Fruit fly (Drosophila melanogaster) whole organism, prepupa: Measurements from ENCODE around the gene CG5418.

ENCODE experiments used
- Blimp-1 ChIP-seq: fragments of 200-800 bp; sonication (Bioruptor generic); optimal IDR thresholded peaks from 3 replicates; lab custom pipeline; 2017; ENCODE audit warnings: missing biosample characterization, missing genetic modification characterization, mild to moderate bottlenecking, moderate library complexity, missing genetic modification reagents
- CG10631 ChIP-seq: fragments of 200-800 bp; sonication (Bioruptor generic); optimal IDR thresholded peaks from 2 replicates; lab custom pipeline; 2016; ENCODE audit warnings: missing biosample characterization, missing genetic modification characterization
- CG10669 ChIP-seq: fragments of 200-800 bp; sonication (Bioruptor generic); optimal IDR thresholded peaks from 3 replicates; lab custom pipeline; 2018; ENCODE audit warnings: missing biosample characterization, mild to moderate bottlenecking, missing genetic modification characterization, moderate library complexity
- CG15336 ChIP-seq: fragments of 200-800 bp; sonication (Bioruptor generic); IDR thresholded peaks from 2 replicates; pipeline ENCODE4 v1.3.6; 2022; ENCODE audit warnings: missing biosample characterization, missing genetic modification characterization
- CG16779 ChIP-seq: fragments of 200-800 bp; sonication (Bioruptor generic); optimal IDR thresholded peaks from 3 replicates; lab custom pipeline; 2017; ENCODE audit warnings: missing biosample characterization, mild to moderate bottlenecking, missing genetic modification characterization
- CG3032 ChIP-seq: fragments of 200-800 bp; optimal IDR thresholded peaks from 2 replicates; lab custom pipeline; 2019; ENCODE audit warnings: missing biosample characterization, mild to moderate bottlenecking, missing genetic modification characterization, moderate library complexity
- CG31627 ChIP-seq: fragments of 200-800 bp; sonication (Bioruptor generic); optimal IDR thresholded peaks from 3 replicates; lab custom pipeline; 2016; ENCODE audit warnings: missing biosample characterization, missing genetic modification characterization
- CG34406 ChIP-seq: fragments of 200-800 bp; sonication (Bioruptor generic); optimal IDR thresholded peaks from 3 replicates; lab custom pipeline; 2016; ENCODE audit warnings: missing biosample characterization, missing genetic modification characterization
- CG3919 ChIP-seq: fragments of 200-800 bp; sonication (Bioruptor generic); optimal IDR thresholded peaks from 3 replicates; lab custom pipeline; 2016; ENCODE audit warnings: missing biosample characterization, missing genetic modification characterization
- CG4318 ChIP-seq: fragments of 200-800 bp; sonication (Bioruptor generic); optimal IDR thresholded peaks from 3 replicates; lab custom pipeline; 2017; ENCODE audit warnings: missing biosample characterization, mild to moderate bottlenecking, missing genetic modification characterization
- CG6163 ChIP-seq: fragments of 200-800 bp; sonication (Bioruptor generic); IDR thresholded peaks from 3 replicates; pipeline ENCODE4 v1.3.6; 2022; ENCODE audit warnings: missing biosample characterization, missing genetic modification characterization
- CG6276 ChIP-seq: fragments of 200-800 bp; sonication (Bioruptor generic); optimal IDR thresholded peaks from 2 replicates; lab custom pipeline; 2017; ENCODE audit warnings: missing biosample characterization, mild to moderate bottlenecking, missing genetic modification characterization
- CG6792 ChIP-seq: fragments of 200-800 bp; sonication (Bioruptor generic); optimal IDR thresholded peaks from 3 replicates; lab custom pipeline; 2016; ENCODE audit warnings: missing biosample characterization, missing genetic modification characterization
- CG6808 ChIP-seq: fragments of 200-800 bp; sonication (Bioruptor generic); optimal IDR thresholded peaks from 3 replicates; lab custom pipeline; 2017; ENCODE audit warnings: missing biosample characterization, missing genetic modification characterization, mild to moderate bottlenecking, moderate library complexity, missing genetic modification reagents
- CG8119 ChIP-seq: fragments of 200-800 bp; sonication (Bioruptor generic); IDR thresholded peaks from 3 replicates; pipeline ENCODE4 v1.3.6; 2022; ENCODE audit warnings: missing biosample characterization, missing genetic modification characterization
- CG8319 ChIP-seq: fragments of 200-800 bp; sonication (Bioruptor generic); optimal IDR thresholded peaks from 3 replicates; lab custom pipeline; 2016; ENCODE audit warnings: missing biosample characterization, missing genetic modification characterization
- CG8632 ChIP-seq: fragments of 200-800 bp; sonication (Bioruptor generic); optimal IDR thresholded peaks from 3 replicates; lab custom pipeline; 2016; ENCODE audit warnings: missing biosample characterization, missing genetic modification characterization
- CG9139 ChIP-seq: fragments of 200-800 bp; sonication (Bioruptor generic); optimal IDR thresholded peaks from 3 replicates; lab custom pipeline; 2017; ENCODE audit warnings: missing biosample characterization, mild to moderate bottlenecking, missing genetic modification characterization
- Eip75B ChIP-seq: fragments of 200-800 bp; sonication (Bioruptor generic); optimal IDR thresholded peaks from 3 replicates; lab custom pipeline; 2016; ENCODE audit warnings: missing biosample characterization, missing genetic modification characterization
- Eip93F ChIP-seq: fragments of 200-800 bp; sonication (Bioruptor generic); optimal IDR thresholded peaks from 2 replicates; lab custom pipeline; 2016; ENCODE audit warnings: missing biosample characterization, mild to moderate bottlenecking, missing genetic modification characterization
- Ets21C ChIP-seq: fragments of 200-800 bp; sonication (Bioruptor generic); optimal IDR thresholded peaks from 3 replicates; lab custom pipeline; 2016; ENCODE audit warnings: missing biosample characterization, missing genetic modification characterization
- Ets96B ChIP-seq: fragments of 200-800 bp; optimal IDR thresholded peaks from 2 replicates; lab custom pipeline; 2019; ENCODE audit warnings: missing biosample characterization, mild to moderate bottlenecking, missing genetic modification characterization, moderate library complexity
- Gug ChIP-seq: fragments of 200-800 bp; sonication (Bioruptor generic); IDR thresholded peaks from 2 replicates; pipeline ENCODE4 v1.3.6; 2022; ENCODE audit warnings: missing biosample characterization, missing genetic modification characterization
- Hr39 ChIP-seq: fragments of 200-800 bp; sonication (Bioruptor generic); optimal IDR thresholded peaks from 2 replicates; lab custom pipeline; 2016; ENCODE audit warnings: missing biosample characterization, missing genetic modification characterization
- Met ChIP-seq: fragments of 200-800 bp; sonication (Bioruptor generic); optimal IDR thresholded peaks from 3 replicates; lab custom pipeline; 2016; ENCODE audit warnings: missing biosample characterization, missing genetic modification characterization
- OdsH ChIP-seq: fragments of 200-800 bp; sonication (Bioruptor generic); optimal IDR thresholded peaks from 3 replicates; lab custom pipeline; 2016; ENCODE audit warnings: missing biosample characterization, missing genetic modification characterization
- Sox14 ChIP-seq: fragments of 200-800 bp; sonication (Bioruptor generic); optimal IDR thresholded peaks from 3 replicates; lab custom pipeline; 2016; ENCODE audit warnings: missing biosample characterization, missing genetic modification characterization
- Sox15 ChIP-seq: fragments of 200-800 bp; sonication (Bioruptor generic); optimal IDR thresholded peaks from 3 replicates; lab custom pipeline; 2016; ENCODE audit warnings: missing biosample characterization, missing genetic modification characterization
- achi ChIP-seq: fragments of 200-800 bp; sonication (Bioruptor generic); optimal IDR thresholded peaks from 3 replicates; lab custom pipeline; 2016; ENCODE audit warnings: missing biosample characterization, missing genetic modification characterization
- acj6 ChIP-seq: fragments of 200-800 bp; sonication (Bioruptor generic); optimal IDR thresholded peaks from 3 replicates; lab custom pipeline; 2016; ENCODE audit warnings: missing biosample characterization, missing genetic modification characterization
- cyc ChIP-seq: fragments of 200-800 bp; sonication (Bioruptor generic); optimal IDR thresholded peaks from 3 replicates; lab custom pipeline; 2016; ENCODE audit warnings: missing biosample characterization, missing genetic modification characterization
- dac ChIP-seq: fragments of 200-800 bp; sonication (Bioruptor generic); optimal IDR thresholded peaks from 2 replicates; lab custom pipeline; 2017; ENCODE audit warnings: missing biosample characterization, mild to moderate bottlenecking, missing genetic modification characterization
- dsx ChIP-seq: fragments of 200-800 bp; optimal IDR thresholded peaks from 3 replicates; lab custom pipeline; 2019; ENCODE audit warnings: missing biosample characterization, mild to moderate bottlenecking, missing genetic modification characterization, moderate library complexity; ENCODE audit not compliant: poor library complexity, severe bottlenecking
- fd85E ChIP-seq: fragments of 200-800 bp; sonication (Bioruptor generic); optimal IDR thresholded peaks from 3 replicates; lab custom pipeline; 2016; ENCODE audit warnings: missing biosample characterization, missing genetic modification characterization
- fkh ChIP-seq: fragments of 200-800 bp; sonication (Bioruptor generic); optimal IDR thresholded peaks from 3 replicates; lab custom pipeline; 2017; ENCODE audit warnings: missing biosample characterization, mild to moderate bottlenecking, missing genetic modification characterization, moderate library complexity
- lz ChIP-seq: fragments of 200-800 bp; sonication (Bioruptor generic); optimal IDR thresholded peaks from 3 replicates; lab custom pipeline; 2016; ENCODE audit warnings: missing biosample characterization, missing genetic modification characterization
- pdm3 ChIP-seq: fragments of 200-800 bp; sonication (Bioruptor generic); optimal IDR thresholded peaks from 3 replicates; lab custom pipeline; 2016; ENCODE audit warnings: missing biosample characterization, missing genetic modification characterization
- salr ChIP-seq, 2 experiments: fragments of 200-800 bp; sonication (Bioruptor generic); optimal IDR thresholded peaks; 3 replicates each; lab custom pipeline; 2016 to 2018; ENCODE audit warnings: missing biosample characterization in 2 of 2, missing genetic modification characterization in 2 of 2, mild to moderate bottlenecking in 1 of 2
- svp ChIP-seq: fragments of 200-800 bp; sonication (Bioruptor generic); peaks from one replicate; lab custom pipeline; 2016; ENCODE audit warnings: missing biosample characterization, missing genetic modification characterization

The CG5418 gene

dm6 chr2L:12433712-12434534, 19.1 kb downstream of the CG5418 start, which contains the start of gene eRF3 (continued):
- peak; percentile 74; the same call in 2 of the 3 replicates for TF ChIP-seq CG8119 (GFP tag; lab: Robert Waterston, UW)
- TF ChIP-seq Ets21C (GFP tag; lab: Kevin White, UChicago) = no peak
- peak; percentile 37 for TF ChIP-seq CG6808
- peak; percentile 88 for TF ChIP-seq svp (GFP tag; lab: Kevin White, UChicago)
- TF ChIP-seq CG3032 = peak; percentile 79
- TF ChIP-seq CG15336 (GFP tag; lab: Robert Waterston, UW) = peak; percentile 67
- peak; percentile 68 for TF ChIP-seq CG4318 (GFP tag; lab: Kevin White, UChicago)
- peak; percentile 83 for TF ChIP-seq CG10631
- peak; percentile 56; the same call in 1 of the 2 replicates for TF ChIP-seq Gug (GFP tag; lab: Robert Waterston, UW)
- TF ChIP-seq dsx (GFP tag; lab: Kevin White, UChicago) = peak; percentile 46
- TF ChIP-seq CG34406 = peak; percentile 76
- TF ChIP-seq salr (GFP tag; optimal IDR thresholded peaks at IDR 0.05; lab: Kevin White, UChicago) = peak in 1 of 2 experiments; percentile 71
- peak; percentile 58 for TF ChIP-seq CG3919 (GFP tag; lab: Kevin White, UChicago)
- peak; percentile 36 for TF ChIP-seq dac
- TF ChIP-seq pdm3 = peak; percentile 60
- TF ChIP-seq Met (GFP tag; lab: Kevin White, UChicago) = peak; percentile 30
- TF ChIP-seq Ets96B = peak; percentile 70
- no peak for TF ChIP-seq CG6276
- TF ChIP-seq cyc = peak; percentile 43
- TF ChIP-seq CG8632 (GFP tag; lab: Kevin White, UChicago) = peak; percentile 78
- peak; percentile 35 for TF ChIP-seq CG10669 (GFP tag; lab: Kevin White, UChicago)
- no peak for TF ChIP-seq Blimp-1 (GFP tag; lab: Kevin White, UChicago)
- peak; percentile 38 for TF ChIP-seq Eip75B (GFP tag; lab: Kevin White, UChicago)
- peak; percentile 42 for TF ChIP-seq CG6792 (GFP tag; lab: Kevin White, UChicago)
- TF ChIP-seq fkh (GFP tag; lab: Kevin White, UChicago) = peak; percentile 38
- peak; percentile 76 for TF ChIP-seq CG8319
- peak; percentile 67 for TF ChIP-seq OdsH (GFP tag; lab: Kevin White, UChicago)
- no peak for TF ChIP-seq CG16779 (tag; lab: Kevin White, UChicago)

- TF ChIP-seq CG15336 (GFP tag; lab: Robert Waterston, UW) (no peak), CG9139 (GFP tag; lab: Kevin White, UChicago) (no peak), achi (no peak), acj6 (GFP tag; lab: Kevin White, UChicago) (no peak), CG6808 (no peak), Sox14 (GFP tag; lab: Kevin White, UChicago) (no peak), CG3032 (no peak), CG31627 (GFP tag; lab: Kevin White, UChicago) (no peak), CG8632 (GFP tag; lab: Kevin White, UChicago) (no peak), CG16779 (tag; lab: Kevin White, UChicago) (no peak), lz (GFP tag; lab: Kevin White, UChicago) (no peak), Hr39 (GFP tag; lab: Kevin White, UChicago) (no peak), CG6163 (GFP tag; lab: Robert Waterston, UW) (no peak), CG10669 (GFP tag; lab: Kevin White, UChicago) (no peak), Eip93F (GFP tag; lab: Kevin White, UChicago) (no peak), CG8119 (GFP tag; lab: Robert Waterston, UW) (no peak), fkh (GFP tag; lab: Kevin White, UChicago) (no peak), fd85E (GFP tag; lab: Kevin White, UChicago) (no peak), Sox15 (GFP tag; lab: Kevin White, UChicago) (no peak)
Observed at dm6 chr2L:12430792-12431191, 22.2 kb downstream of the CG5418 start, which contains the start of gene CG5435. TSS of gene CG5435 (minus strand) at chr2L:12430892.
